Fruit fly (Drosophila melanogaster): ENCODE data around the gene Aldh.

- no peak for TF ChIP-seq h (optimal IDR thresholded peaks at IDR 0.05)
- no peak for TF ChIP-seq psq (optimal IDR thresholded peaks at IDR 0.05)
- TF ChIP-seq ttk (optimal IDR thresholded peaks at IDR 0.05), result no peak
- no peak for TF ChIP-seq insv (optimal IDR thresholded peaks at IDR 0.05)
- no peak for TF ChIP-seq Sin3A (optimal IDR thresholded peaks at IDR 0.05)
Observed at dm6 chr2L:9430992-9431602, 43.9 kb downstream of the Aldh start, which contains the start of the genes FucTB and scat.
